Worm (Caenorhabditis elegans): ENCODE results near the gene Y69A2AR.1.
A peak's percentile ranks its signal among the peaks of the same experiment; 100 is the strongest.

Gene Y69A2AR.1

ce11 chrIV:2657307-2657706, 9.5 kb upstream of the Y69A2AR.1 start:
- TF ChIP-seq lin-15B (tag; optimal IDR thresholded peaks at IDR 0.05) (no peak), lin-29 (GFP tag; IDR thresholded peaks at IDR 0.05) (no peak), spr-3 (GFP tag; optimal IDR thresholded peaks at IDR 0.05) (peak; percentile 14), ctbp-1 (GFP tag; IDR thresholded peaks at IDR 0.05) (peak; percentile 65), lsy-2 (tag; optimal IDR thresholded peaks at IDR 0.05) (no peak), saeg-2 (GFP tag; IDR thresholded peaks at IDR 0.05) (no peak), skn-1 (tag; optimal IDR thresholded peaks at IDR 0.05) (no peak), ZK337.2 (GFP tag; IDR thresholded peaks at IDR 0.05) (no peak), T26A8.4 (GFP tag; IDR thresholded peaks at IDR 0.05) (0 out of 2 replicates have a peak, but pooled peaks have one; percentile 12), snpc-1.2 (GFP tag; IDR thresholded peaks at IDR 0.05) (peak; percentile 72), ceh-28 (tag; optimal IDR thresholded peaks at IDR 0.05) (no peak), jun-1 (tag; optimal IDR thresholded peaks at IDR 0.05) (no peak), lir-3 (tag; optimal IDR thresholded peaks at IDR 0.05) (no peak), dmd-9 (GFP tag; IDR thresholded peaks at IDR 0.05) (no peak), nhr-111 (GFP tag; optimal IDR thresholded peaks at IDR 0.05) (no peak), madf-9 (GFP tag; conservative IDR thresholded peaks at IDR 0.05) (peak; percentile 63; the same call in 1 of the 2 replicates), duxl-1 (tag; optimal IDR thresholded peaks at IDR 0.05; ENCODE audit: poor library complexity) (peak; percentile 73), mdl-1 (tag; optimal IDR thresholded peaks at IDR 0.05) (no peak), ama-1 (optimal IDR thresholded peaks at IDR 0.05) (no peak), nhr-77 (tag; optimal IDR thresholded peaks at IDR 0.05) (no peak), F44E2.7 (GFP tag; IDR thresholded peaks at IDR 0.05) (peak; percentile 90; the same call in 1 of the 2 replicates), Y75B8A.6 (GFP tag; IDR thresholded peaks at IDR 0.05) (peak; percentile 78; the same call in 1 of the 2 replicates), hlh-11 (tag; optimal IDR thresholded peaks at IDR 0.05) (no peak), unc-39 (tag; optimal IDR thresholded peaks at IDR 0.05) (no peak), R02D3.7 (tag; optimal IDR thresholded peaks at IDR 0.05) (no peak), nhr-6 (tag; optimal IDR thresholded peaks at IDR 0.05) (no peak), dpl-1 (GFP tag; optimal IDR thresholded peaks at IDR 0.05) (no peak), tag-97 (GFP tag; IDR thresholded peaks at IDR 0.05) (no peak), mdt-29 (GFP tag; IDR thresholded peaks at IDR 0.05) (no peak), Y48G9A.11 (GFP tag; IDR thresholded peaks at IDR 0.05) (peak; percentile 82), php-3 (GFP tag; IDR thresholded peaks at IDR 0.05) (0 out of 2 replicates have a peak, but pooled peaks have one; percentile 36), F49E8.2 (tag; optimal IDR thresholded peaks at IDR 0.05; ENCODE audit: borderline replicate concordance) (no peak), daf-12 (tag; optimal IDR thresholded peaks at IDR 0.05) (no peak), daf-8 (GFP tag; IDR thresholded peaks at IDR 0.05) (0 out of 2 replicates have a peak, but pooled peaks have one; percentile 47), vab-7 (GFP tag; IDR thresholded peaks at IDR 0.05) (peak; percentile 92), F10B5.3 (tag; optimal IDR thresholded peaks at IDR 0.05) (no peak), fkh-10 (GFP tag; optimal IDR thresholded peaks at IDR 0.05) (no peak), F37D6.2 (tag; optimal IDR thresholded peaks at IDR 0.05) (no peak), egl-43 (GFP tag; IDR thresholded peaks at IDR 0.05) (peak; percentile 79), mxl-2 (GFP tag; conservative IDR thresholded peaks at IDR 0.05) (0 out of 2 replicates have a peak, but pooled peaks have one; percentile 16), hif-1 (tag; optimal IDR thresholded peaks at IDR 0.05) (no peak), egl-27 (tag; optimal IDR thresholded peaks at IDR 0.05) (no peak), lin-1 (GFP tag; IDR thresholded peaks at IDR 0.05) (peak; percentile 46; the same call in 1 of the 2 replicates), hlh-30 (tag; optimal IDR thresholded peaks at IDR 0.05; ENCODE audit: insufficient read depth) (no peak), fos-1 (tag; optimal IDR thresholded peaks at IDR 0.05) (no peak), ceh-82 (tag; optimal IDR thresholded peaks at IDR 0.05) (no peak), nhr-76 (tag; optimal IDR thresholded peaks at IDR 0.05) (no peak), nhr-42 (GFP tag; IDR thresholded peaks at IDR 0.05) (0 out of 2 replicates have a peak, but pooled peaks have one; percentile 36), nhr-41 (GFP tag; IDR thresholded peaks at IDR 0.05) (0 out of 2 replicates have a peak, but pooled peaks have one; percentile 69), tra-1 (GFP tag; IDR thresholded peaks at IDR 0.05) (peak; percentile 33; the same call in 1 of the 2 replicates), dmd-6 (GFP tag; IDR thresholded peaks at IDR 0.05) (no peak; the same call in 1 of the 2 replicates)

All from whole organism, L4 larva.